Fruit fly (Drosophila melanogaster) whole organism, larva: ENCODE data around the gene Elys.
A peak's percentile ranks its signal among the peaks of the same experiment; 100 is the strongest.

Experiments
- noc ChIP-seq: fragments of 200-800 bp; sonication (Bioruptor generic); optimal IDR thresholded peaks from 3 replicates; lab custom pipeline; 2019; ENCODE audit warnings: missing biosample characterization, mild to moderate bottlenecking, missing genetic modification characterization, moderate library complexity

Gene Elys

DNA sequence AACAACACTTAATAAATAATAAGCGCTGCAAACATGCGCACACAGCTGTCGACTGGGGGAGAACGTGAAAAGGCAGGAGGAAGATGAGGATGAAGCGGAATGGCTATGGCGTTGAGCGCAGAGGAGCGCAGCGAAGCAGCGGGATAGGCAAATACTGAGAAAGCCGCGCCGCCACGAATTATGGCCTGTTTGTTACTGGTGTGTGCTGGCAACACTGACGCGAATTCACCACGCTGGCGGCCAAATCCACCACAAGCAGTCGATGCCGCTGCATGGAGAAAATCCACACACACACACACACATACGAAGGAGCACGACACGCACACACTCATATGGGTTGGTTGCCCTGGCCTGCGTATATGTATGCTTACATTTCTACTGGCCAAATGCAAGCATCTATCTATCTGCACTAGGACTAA is 15.1 kb upstream of the Elys start:
- no peak for TF ChIP-seq noc (tag; lab: Kevin White, UChicago)

DNA sequence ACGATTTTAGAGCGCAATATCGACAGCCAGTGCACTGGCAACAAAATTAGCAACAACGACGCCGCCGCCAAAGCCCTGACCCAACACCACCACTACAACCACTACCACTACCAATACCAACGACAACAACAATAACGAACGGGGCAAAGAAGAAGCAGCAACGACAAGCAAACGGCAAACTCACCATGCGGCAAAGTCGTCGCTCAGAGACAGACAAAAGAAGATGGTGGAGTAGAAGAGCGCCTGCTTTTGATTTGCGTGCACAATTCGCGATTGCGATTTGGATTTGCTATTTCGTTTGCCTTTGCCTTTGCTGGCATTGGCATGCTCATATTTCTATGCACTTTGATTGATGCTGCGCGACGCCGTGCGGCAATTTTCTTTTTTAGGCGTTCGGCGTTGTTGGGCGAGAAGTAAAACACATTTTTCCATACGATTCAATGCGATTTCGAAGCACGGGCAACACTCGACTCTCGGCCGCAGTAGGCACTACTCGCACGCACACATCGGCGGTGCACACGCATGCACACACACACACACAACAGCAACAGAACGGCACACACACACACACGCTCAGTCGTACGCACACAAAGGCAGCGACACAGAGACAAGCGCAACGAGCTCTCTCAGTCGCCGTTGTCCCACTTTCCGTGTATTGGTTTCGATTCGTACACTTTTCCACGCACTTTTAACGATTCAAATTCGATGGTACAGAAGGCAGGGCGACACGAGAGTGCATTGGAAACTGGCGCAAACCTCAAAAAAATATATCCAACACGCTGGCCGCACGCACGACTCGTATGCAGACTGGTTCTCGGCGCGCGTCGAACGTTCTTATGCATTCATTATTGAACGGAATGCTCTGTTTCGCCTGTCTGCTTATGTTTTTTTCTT is 14.4 kb upstream of the Elys start:
- TF ChIP-seq noc (tag; lab: Kevin White, UChicago), result no peak

DNA sequence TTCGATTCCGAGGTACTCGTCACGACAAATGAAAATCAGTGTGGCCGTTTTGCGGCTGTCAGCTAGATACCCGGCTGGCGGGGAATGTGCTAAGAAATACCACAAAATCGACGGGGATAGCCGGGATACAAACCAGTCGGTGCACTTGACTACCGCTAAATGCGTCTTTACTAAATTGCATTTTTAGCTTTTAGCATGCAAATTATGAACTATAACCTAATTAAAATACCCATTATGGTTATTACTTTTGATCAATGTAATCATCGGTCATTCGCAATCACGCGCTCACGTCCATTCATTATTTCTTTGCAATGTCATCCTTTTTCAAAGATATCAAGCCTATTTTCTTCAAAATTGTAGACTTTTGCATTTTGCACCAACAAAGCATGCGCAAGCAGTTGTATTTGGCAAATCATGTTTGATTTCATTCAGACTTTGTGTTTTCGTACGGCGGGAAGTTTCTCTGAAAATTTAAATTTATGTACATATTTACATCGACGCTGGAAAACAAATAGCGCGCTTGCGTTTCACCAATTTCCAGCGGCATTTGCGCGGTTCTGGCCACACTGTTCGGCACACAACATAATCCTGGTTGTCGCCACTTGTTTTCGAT is 13.7 kb upstream of the Elys start, which contains the start of gene Rcd-1:
Gene Rcd-1 (plus strand): TSS at position 440 of the 613 bp plus-strand sequence.
- no peak for TF ChIP-seq noc (tag; lab: Kevin White, UChicago)

DNA sequence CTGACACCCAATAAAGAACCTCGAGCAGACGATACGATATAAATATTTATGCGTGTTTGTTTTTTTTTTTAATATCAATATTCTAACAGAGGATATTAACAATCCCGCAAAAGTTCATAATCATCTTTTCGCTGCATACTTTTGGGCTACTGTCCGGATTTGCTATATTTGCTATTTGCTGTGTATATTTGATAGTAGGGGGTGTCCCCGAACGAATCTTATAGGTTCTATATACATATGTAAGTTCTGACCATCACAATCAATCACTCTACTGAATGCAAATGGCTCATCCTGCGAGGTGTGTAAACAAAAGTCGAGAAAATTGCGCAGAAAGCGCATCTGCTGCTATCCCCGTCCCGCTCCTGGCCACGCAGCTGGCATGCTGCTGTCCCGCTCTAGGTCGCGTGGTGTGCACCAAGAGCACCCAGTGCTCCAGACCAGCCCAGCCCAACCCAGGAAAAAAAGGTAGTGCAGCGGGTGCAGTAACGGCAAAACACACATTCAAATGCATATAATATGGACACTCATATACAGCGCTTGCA is 11.3 kb upstream of the Elys start:
- no peak for TF ChIP-seq noc (tag; lab: Kevin White, UChicago)

DNA sequence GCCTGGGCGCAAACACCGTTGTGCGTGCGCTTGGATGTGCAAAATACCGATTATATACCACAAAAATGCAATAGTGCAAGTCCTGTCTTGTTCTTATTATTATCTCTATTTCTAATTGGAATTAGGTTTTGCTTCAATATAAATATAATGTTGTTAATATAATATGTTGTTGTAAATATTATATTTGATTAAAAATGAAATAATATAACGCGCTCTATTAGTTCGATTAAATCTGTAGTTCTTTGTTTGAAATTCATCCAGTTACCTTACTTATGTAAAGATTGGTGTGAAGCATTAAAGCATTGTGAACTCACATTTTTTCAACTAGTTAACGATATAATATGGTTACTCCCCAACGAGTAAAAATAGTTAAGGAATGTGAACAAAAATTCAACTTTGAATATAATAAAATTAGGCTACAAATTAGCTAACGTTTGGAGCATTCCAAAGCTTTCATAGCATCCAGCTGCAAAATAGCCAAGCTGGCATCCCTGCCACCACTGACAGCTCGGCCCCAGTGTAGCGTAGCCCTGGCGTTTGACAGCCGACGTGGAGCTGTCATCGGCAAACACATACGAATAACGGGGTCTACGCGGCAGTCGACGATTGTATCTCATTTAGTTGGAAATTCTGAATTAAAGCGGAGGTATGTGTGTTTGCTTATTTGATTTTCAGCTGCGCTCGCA is 9.1 kb upstream of the Elys start, which contains the start of the genes CG12237 and Sec61gamma:
Gene CG12237 (minus strand): TSS at position 51 of the 686 bp plus-strand sequence.
Gene Sec61gamma (plus strand): TSS at position 509 of the 686 bp plus-strand sequence.
- TF ChIP-seq noc (tag; lab: Kevin White, UChicago), result no peak

DNA sequence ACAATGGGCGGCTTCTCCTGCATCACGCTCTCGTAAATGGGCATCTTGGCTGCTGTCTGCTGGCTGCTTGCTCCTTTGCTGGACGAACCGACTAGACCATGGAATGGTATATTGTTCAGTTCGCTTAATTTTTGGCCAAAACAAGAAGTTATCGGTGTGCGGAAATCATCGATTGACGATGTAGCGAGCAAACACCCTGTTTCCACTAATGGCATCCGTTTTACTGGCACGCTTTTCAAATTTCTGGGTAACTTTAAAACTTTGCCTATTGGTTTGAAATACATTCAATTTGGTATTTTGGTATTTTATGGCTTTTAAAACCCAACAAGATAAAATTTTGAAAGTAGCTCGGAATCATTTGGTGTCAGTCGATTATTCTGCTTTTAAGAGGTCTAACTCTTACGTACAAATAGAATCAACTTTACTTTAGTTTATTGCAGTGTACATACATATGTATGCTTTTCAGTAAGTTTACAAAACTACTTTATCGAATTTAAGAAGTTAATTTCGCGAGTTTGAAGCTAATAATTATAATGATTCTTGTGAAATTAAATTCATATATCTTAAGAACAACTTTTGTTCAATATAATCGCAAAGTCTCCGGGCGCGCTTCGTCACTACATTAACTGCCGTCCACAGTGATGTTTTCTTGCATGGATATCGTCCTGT is 6.1 kb upstream of the Elys start, which contains the start of gene Arp10:
Gene Arp10 (minus strand): TSS at position 304 of the 669 bp plus-strand sequence.
- TF ChIP-seq noc (tag; lab: Kevin White, UChicago), result no peak

DNA sequence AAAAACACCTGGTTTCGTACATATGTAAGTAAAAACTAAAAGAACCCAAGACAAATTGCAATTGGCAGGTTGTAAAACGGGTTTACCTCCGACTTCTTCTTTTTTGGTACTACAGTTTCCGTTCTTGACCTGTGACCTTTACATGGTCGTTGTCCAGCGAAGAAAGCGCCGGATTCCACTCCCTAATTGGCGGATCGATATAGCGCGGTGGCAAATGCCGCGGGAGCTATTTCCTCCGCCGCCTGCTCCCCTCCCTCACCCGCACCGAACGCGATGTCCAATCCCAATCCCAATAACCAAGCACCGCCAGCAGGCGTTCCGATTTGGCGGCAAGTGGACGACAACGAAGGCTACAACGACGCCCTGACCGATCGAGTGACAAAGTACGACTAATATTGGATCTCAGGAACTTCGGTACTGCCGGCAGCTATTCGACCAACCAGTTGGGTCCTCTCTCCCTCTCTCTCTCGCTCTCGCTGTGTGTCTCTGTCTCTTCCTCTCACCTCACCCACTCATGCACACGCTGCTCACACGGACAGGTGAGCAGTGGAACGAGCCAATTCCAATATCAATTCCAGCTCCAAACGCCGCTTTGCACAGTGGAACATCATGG is 10.6 kb downstream of the Elys start:
- TF ChIP-seq noc (tag; lab: Kevin White, UChicago), result no peak

DNA sequence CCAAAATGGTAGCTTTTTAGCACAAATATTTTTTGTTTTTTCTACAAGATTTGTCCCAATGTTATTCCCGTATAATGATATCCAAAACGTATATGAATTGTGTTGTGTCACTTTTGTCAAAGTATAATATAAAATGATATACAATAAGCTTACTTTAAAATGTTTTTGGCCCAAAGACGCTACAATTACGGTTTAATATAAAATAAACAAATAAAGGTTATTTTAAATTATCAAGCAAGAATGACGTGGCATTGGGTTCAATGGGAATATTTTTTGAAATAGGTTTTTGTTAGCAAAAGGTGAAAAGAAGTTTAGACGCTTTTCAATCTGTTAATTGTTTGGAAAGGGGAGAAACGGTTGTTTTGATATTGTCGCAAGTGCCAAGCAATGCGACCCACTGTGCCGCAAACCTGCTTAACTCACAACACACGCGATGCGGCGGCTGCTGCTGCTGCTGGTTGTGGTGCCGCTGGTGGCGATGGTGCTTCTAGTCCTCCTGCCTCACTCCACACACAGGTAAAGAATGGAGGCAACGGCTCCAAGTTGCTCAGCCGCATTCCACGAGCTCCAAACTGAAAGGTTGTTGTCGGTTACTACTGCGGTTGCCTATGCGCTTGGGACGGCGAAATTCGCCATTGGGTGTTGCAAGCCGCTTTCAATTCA is 11.2 kb downstream of the Elys start:
- no peak for TF ChIP-seq noc (tag; lab: Kevin White, UChicago)

DNA sequence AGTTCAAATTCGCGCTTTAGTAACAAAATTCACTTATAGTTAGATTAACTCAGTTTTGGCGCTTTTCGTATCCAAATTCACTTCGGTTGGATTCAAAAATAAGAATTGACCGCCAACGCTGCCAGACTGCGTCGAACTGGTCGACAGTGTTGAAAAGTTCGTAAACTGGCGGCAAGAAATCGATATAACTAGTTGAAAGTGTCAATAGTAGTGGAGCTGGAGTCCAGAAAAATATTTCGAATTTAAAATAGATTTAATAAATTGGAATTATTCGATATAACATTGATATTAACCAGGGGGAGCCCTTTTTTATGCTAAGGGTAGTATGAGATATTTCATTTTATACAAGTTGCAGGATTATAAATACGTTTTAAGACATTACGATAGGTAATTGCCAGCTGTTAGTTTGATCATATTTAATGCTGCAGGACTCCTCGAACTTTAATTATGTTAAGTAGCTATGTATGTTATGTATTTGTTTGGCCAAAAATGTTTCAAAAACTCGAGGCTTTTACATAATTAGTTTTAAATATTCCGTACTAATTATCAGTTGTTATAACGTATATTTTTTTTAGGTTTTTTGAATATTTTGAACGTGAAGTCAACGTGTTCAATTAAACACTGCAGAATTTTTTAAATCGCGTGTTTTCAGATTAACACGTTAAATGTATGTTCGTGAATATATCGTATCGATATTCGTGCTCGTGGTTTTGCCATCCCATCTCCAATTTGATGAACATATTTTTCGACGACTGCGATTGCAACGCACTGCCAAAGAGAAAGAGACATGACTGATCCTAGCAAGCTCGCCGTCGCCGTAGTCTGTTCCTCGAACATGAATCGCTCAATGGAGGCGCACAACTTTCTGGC is 12.0 kb downstream of the Elys start, which contains the start of the genes CG14223 and Ssu72:
Gene CG14223 (minus strand): TSS at position 113 of the 870 bp plus-strand sequence.
Gene Ssu72 (plus strand): TSS at position 703 of the 870 bp plus-strand sequence.
- no peak for TF ChIP-seq noc (tag; lab: Kevin White, UChicago)

DNA sequence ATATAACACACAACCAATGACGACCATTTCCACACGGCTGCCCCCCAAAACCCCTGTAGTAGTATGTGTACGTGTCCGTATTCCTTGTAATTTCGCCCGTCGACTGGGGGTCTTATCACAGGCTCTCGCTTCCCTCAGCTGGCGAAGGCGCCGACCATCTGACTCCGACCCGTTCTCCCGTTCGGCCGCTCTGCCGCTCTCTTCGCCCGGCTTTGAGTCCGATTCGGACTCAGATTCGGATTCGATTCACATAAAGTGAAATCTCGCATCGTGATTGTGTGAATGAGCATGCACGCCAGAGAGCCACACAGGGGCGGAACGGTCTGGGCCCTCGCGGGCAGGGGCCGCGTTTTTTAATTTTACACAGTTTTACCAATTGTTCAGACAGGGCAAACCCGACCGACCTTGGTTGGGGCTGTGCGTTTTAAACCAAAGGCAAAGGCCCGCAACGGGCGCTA is 13.6 kb downstream of the Elys start:
- TF ChIP-seq noc (tag; lab: Kevin White, UChicago), result peak; percentile 30

DNA sequence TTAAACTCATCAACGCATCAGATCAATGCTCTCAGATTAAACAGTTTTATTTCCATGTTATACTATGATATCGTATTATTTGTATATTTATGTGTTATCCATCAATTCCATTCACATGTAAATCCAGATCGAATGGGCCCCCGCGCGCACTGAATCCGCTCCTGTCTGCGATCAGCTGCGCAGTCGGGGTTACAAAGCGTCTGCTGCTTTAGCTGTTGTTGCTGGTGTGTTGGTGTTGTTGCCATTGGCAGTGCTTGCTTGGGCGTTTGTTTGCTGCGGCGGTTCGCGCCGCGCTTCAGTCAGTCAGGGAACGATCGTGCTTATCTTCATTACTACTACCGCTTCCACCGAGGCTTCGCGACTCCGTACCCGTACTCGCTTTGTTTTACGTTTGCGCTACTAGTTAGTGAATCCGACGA is 14.9 kb downstream of the Elys start, which contains the start of gene Zw:
Gene Zw (plus strand): TSS at position 262 of the 419 bp plus-strand sequence.
- peak; percentile 26 for TF ChIP-seq noc (tag; lab: Kevin White, UChicago)

DNA sequence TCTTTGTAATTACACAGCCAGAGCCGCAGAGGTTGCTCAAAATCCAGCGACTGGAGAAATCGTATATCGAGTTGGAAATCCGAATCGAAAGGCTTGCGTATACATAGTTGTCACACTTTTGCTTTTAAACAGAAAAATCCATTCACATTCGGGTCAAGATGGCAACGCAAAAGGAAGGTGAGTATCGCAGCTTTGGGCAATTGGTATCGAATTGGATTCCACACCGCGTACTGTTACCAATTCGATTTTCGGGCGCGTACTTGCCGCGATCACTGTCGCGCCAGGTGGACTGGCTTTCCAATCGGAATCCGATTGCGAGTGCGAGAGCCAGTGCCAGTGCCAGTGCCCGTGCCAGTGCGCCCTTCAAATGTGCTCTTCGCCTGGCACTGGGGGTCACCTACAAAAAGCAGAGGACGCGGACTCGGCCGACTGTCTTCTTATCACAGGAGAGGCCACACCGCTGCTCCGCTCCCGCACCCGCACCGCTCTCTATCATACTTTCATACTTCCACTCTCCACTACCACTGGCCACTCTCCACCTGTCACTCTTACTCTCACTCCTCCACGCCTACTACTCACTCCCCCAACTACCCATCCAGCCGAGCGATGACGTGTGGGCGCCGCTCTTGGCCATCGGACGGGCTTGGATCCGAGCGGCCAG is 15.5 kb downstream of the Elys start:
- TF ChIP-seq noc (tag; lab: Kevin White, UChicago), result no peak
